Worm (Caenorhabditis elegans) whole organism, L4 larva: ENCODE measurements around the gene col-151.

ENCODE experiments used
- T20F7.1 ChIP-seq: fragments of 200-800 bp; sonication (Bioruptor generic); optimal IDR thresholded peaks from 2 replicates; lab custom pipeline; 2018; ENCODE audit warnings: mild to moderate bottlenecking, missing genetic modification characterization, missing compliant biosample characterization
- ceh-32 ChIP-seq: sonication (generic microtip); optimal IDR thresholded peaks from 2 replicates; lab custom pipeline; 2016; ENCODE audit warnings: mild to moderate bottlenecking, missing genetic modification characterization, missing compliant biosample characterization; ENCODE audit not compliant: poor library complexity
- daf-8 ChIP-seq: fragments of 200-800 bp; sonication (Bioruptor generic); IDR thresholded peaks from 2 replicates; pipeline ENCODE4 v1.3.6; 2022; ENCODE audit warnings: missing genetic modification characterization, missing compliant biosample characterization
- dpl-1 ChIP-seq: fragments of 150-350 bp; optimal IDR thresholded peaks from 2 replicates; lab custom pipeline; 2014; ENCODE audit warnings: missing biosample characterization, missing genetic modification reagents, missing genetic modification characterization
- hif-1 ChIP-seq, 2 experiments: sonication (generic microtip); optimal IDR thresholded peaks; 2 replicates each; lab custom pipeline; 2016 to 2017; ENCODE audit warnings: missing compliant biosample characterization in 2 of 2, missing genetic modification characterization in 2 of 2, missing genetic modification reagents in 2 of 2, missing genotype in 2 of 2, mild to moderate bottlenecking in 1 of 2
- hmg-1.1 ChIP-seq: fragments of 200-800 bp; sonication (Bioruptor generic); IDR thresholded peaks from 2 replicates; pipeline ENCODE4 v1.3.6; 2022; ENCODE audit warnings: missing genetic modification reagents, missing genetic modification characterization, missing compliant biosample characterization
- jun-1 ChIP-seq: fragments of 150-350 bp; optimal IDR thresholded peaks from 2 replicates; lab custom pipeline; 2014; ENCODE audit warnings: missing biosample characterization, missing genetic modification reagents, missing genetic modification characterization
- lin-15B ChIP-seq: fragments of 150-350 bp; sonication (generic microtip); optimal IDR thresholded peaks from 3 replicates; lab custom pipeline; 2014; ENCODE audit warnings: missing biosample characterization, missing genetic modification characterization
- mep-1 ChIP-seq: fragments of 150-350 bp; sonication (generic microtip); optimal IDR thresholded peaks from 3 replicates; lab custom pipeline; 2014; ENCODE audit warnings: missing biosample characterization, missing genetic modification characterization
- nhr-11 ChIP-seq: fragments of 150-350 bp; optimal IDR thresholded peaks from 2 replicates; lab custom pipeline; 2014; ENCODE audit warnings: missing biosample characterization, missing genetic modification characterization
- snpc-1.2 ChIP-seq: fragments of 200-800 bp; sonication (Bioruptor generic); IDR thresholded peaks from 2 replicates; pipeline ENCODE4 v1.3.6; 2022; ENCODE audit warnings: missing genetic modification reagents, missing genetic modification characterization, missing compliant biosample characterization
- ztf-11 ChIP-seq: fragments of 150-350 bp; optimal IDR thresholded peaks from 2 replicates; lab custom pipeline; 2014; ENCODE audit warnings: missing biosample characterization, missing genetic modification characterization

DNA sequence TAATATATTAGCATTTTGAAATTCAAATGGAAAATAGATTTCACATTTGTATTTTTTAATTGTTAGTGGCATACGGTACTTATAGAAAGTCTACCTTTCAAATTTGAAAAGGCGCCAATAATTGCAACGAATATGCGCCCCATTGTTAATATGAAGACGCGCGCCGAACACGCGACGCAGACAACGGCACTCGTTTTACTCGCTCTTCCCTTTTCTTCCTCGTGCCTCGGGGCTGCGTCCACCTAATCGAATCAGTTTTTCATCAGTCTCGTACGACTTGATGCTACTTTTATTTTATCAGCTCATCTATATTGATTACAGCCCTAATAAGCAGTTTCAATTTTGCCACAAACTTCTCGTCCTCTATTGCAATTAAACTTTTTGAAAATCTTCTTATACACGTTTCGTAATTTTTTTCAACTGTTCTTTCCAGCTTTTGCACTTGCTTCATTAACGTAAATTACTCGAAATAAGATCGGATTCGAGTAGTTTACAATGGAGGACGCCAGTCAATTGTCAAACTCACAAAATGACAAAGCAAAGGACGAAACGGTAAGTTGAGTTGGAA, 33.1 kb downstream of the col-151 start, which contains the start of gene cash-1:
- TF ChIP-seq snpc-1.2 (GFP tag; lab: Robert Waterston, UW) (no peak), mep-1 (tag; lab: Kevin White, UChicago) (peak; percentile 66), hif-1 (tag; optimal IDR thresholded peaks at IDR 0.05; lab: Kevin White, UChicago) (peak in 1 of 2 experiments; percentile 63), daf-8 (GFP tag; lab: Robert Waterston, UW) (no peak), nhr-11 (tag; lab: Kevin White, UChicago) (no peak), ceh-32 (tag; lab: Kevin White, UChicago) (no peak), hmg-1.1 (GFP tag; lab: Robert Waterston, UW) (peak; percentile 41; the same call in 1 of the 2 replicates), T20F7.1 (GFP tag; lab: Kevin White, UChicago) (peak; percentile 1), lin-15B (tag; lab: Kevin White, UChicago) (no peak), ztf-11 (tag; lab: Kevin White, UChicago) (no peak), jun-1 (no peak), dpl-1 (GFP tag; lab: Kevin White, UChicago) (peak; percentile 81)
